Worm (Caenorhabditis elegans): Measurements from ENCODE around the gene C27F2.9.
A peak's percentile ranks its signal among the peaks of the same experiment; 100 is the strongest.

The C27F2.9 gene

ce11 chrIII:4912317-4912716 lies 50.5 kb downstream of the C27F2.9 start, which contains the start of the genes F26F4.9 and cee-1 (continued):
- TF ChIP-seq elt-1 (tag; optimal IDR thresholded peaks at IDR 0.05) (no peak), lin-11 (tag; optimal IDR thresholded peaks at IDR 0.05) (no peak), ama-1 (optimal IDR thresholded peaks at IDR 0.05) (no peak), F13H6.1 (tag; optimal IDR thresholded peaks at IDR 0.05) (peak; percentile 68), peb-1 (tag; optimal IDR thresholded peaks at IDR 0.05) (no peak), ZK546.5 (tag; optimal IDR thresholded peaks at IDR 0.05) (no peak), nhr-237 (tag; optimal IDR thresholded peaks at IDR 0.05) (no peak), nhr-6 (tag; optimal IDR thresholded peaks at IDR 0.05) (no peak), unc-62 (GFP tag; optimal IDR thresholded peaks at IDR 0.05) (no peak), alr-1 (tag; optimal IDR thresholded peaks at IDR 0.05) (no peak), C34F6.9 (tag; optimal IDR thresholded peaks at IDR 0.05) (peak; percentile 68), mdl-1 (tag; optimal IDR thresholded peaks at IDR 0.05) (no peak), nhr-129 (tag; optimal IDR thresholded peaks at IDR 0.05) (no peak), ztf-1 (GFP tag; conservative IDR thresholded peaks at IDR 0.05) (no peak)
